Fruit fly (Drosophila melanogaster): ENCODE results near the gene CG15478.

The CG15478 gene

dm6 chrX:7691947-7692739 is 25.6 kb downstream of the CG15478 start (continued):
- peak; percentile 82 for TF ChIP-seq CG8319 (GFP tag; optimal IDR thresholded peaks at IDR 0.05)
- TF ChIP-seq CG4318 (GFP tag; optimal IDR thresholded peaks at IDR 0.05): peak; percentile 76
- TF ChIP-seq Ets96B (tag; optimal IDR thresholded peaks at IDR 0.05): peak; percentile 87
- TF ChIP-seq CG34406 (GFP tag; optimal IDR thresholded peaks at IDR 0.05): peak; percentile 85
- peak; percentile 78 for TF ChIP-seq CG1621 (tag; optimal IDR thresholded peaks at IDR 0.05)
- TF ChIP-seq topi (GFP tag; optimal IDR thresholded peaks at IDR 0.05): peak; percentile 89
- peak; percentile 77 for TF ChIP-seq CG10631 (GFP tag; optimal IDR thresholded peaks at IDR 0.05)
- peak; percentile 87 for TF ChIP-seq Sox102F (GFP tag; optimal IDR thresholded peaks at IDR 0.05)
- TF ChIP-seq Hr39 (GFP tag; optimal IDR thresholded peaks at IDR 0.05): peak; percentile 86
- peak; percentile 84 for TF ChIP-seq CG8632 (GFP tag; optimal IDR thresholded peaks at IDR 0.05)
- peak; percentile 77 for TF ChIP-seq Hr4 (GFP tag; optimal IDR thresholded peaks at IDR 0.05)
- TF ChIP-seq CG3919 (GFP tag; optimal IDR thresholded peaks at IDR 0.05): peak; percentile 81
- TF ChIP-seq CG6276 (GFP tag; optimal IDR thresholded peaks at IDR 0.05): peak; percentile 95
- TF ChIP-seq fd59A (GFP tag; optimal IDR thresholded peaks at IDR 0.05): peak; percentile 61
- peak; percentile 1 for TF ChIP-seq fkh (GFP tag; optimal IDR thresholded peaks at IDR 0.05)
- TF ChIP-seq pdm3 (GFP tag; optimal IDR thresholded peaks at IDR 0.05): peak; percentile 87
- TF ChIP-seq Ets21C (GFP tag; optimal IDR thresholded peaks at IDR 0.05): peak; percentile 79
- peak; percentile 65 for TF ChIP-seq CG7368 (GFP tag; optimal IDR thresholded peaks at IDR 0.05)
- TF ChIP-seq Sox14 (GFP tag; optimal IDR thresholded peaks at IDR 0.05): peak; percentile 77
- peak; percentile 92 for TF ChIP-seq esn (GFP tag; optimal IDR thresholded peaks at IDR 0.05)
- TF ChIP-seq salr (GFP tag; optimal IDR thresholded peaks at IDR 0.05): peak; percentile 62 to 82
- peak; percentile 90 for TF ChIP-seq CG32006 (GFP tag; optimal IDR thresholded peaks at IDR 0.05)
- TF ChIP-seq CG10669 (GFP tag; optimal IDR thresholded peaks at IDR 0.05): peak; percentile 86
- peak; percentile 71 for TF ChIP-seq CG11902 (GFP tag; optimal IDR thresholded peaks at IDR 0.05)
- TF ChIP-seq CG15336 (GFP tag; IDR thresholded peaks at IDR 0.05): peak; percentile 88
- peak; percentile 83 for TF ChIP-seq Lpt (GFP tag; optimal IDR thresholded peaks at IDR 0.05)
- peak; percentile 96 for TF ChIP-seq svp (GFP tag)
- TF ChIP-seq Smox (GFP tag; optimal IDR thresholded peaks at IDR 0.05): peak; percentile 88
- TF ChIP-seq CG6792 (GFP tag; optimal IDR thresholded peaks at IDR 0.05): peak; percentile 90
- TF ChIP-seq dac (GFP tag; optimal IDR thresholded peaks at IDR 0.05): peak; percentile 64
- TF ChIP-seq vri (GFP tag; optimal IDR thresholded peaks at IDR 0.05): peak; percentile 89
- TF ChIP-seq Eip93F (GFP tag; optimal IDR thresholded peaks at IDR 0.05): peak; percentile 58
- TF ChIP-seq OdsH (GFP tag; optimal IDR thresholded peaks at IDR 0.05): peak; percentile 84
- peak; percentile 26; the same call in 1 of the 2 replicates for TF ChIP-seq CG11294 (GFP tag; IDR thresholded peaks at IDR 0.05)
- peak; percentile 90 for TF ChIP-seq CG11762 (GFP tag; optimal IDR thresholded peaks at IDR 0.05; ENCODE audit: insufficient read depth)
- peak; percentile 64 for TF ChIP-seq Gug (GFP tag; IDR thresholded peaks at IDR 0.05)
- peak; percentile 90 for TF ChIP-seq CG16779 (tag; optimal IDR thresholded peaks at IDR 0.05)

DNA sequence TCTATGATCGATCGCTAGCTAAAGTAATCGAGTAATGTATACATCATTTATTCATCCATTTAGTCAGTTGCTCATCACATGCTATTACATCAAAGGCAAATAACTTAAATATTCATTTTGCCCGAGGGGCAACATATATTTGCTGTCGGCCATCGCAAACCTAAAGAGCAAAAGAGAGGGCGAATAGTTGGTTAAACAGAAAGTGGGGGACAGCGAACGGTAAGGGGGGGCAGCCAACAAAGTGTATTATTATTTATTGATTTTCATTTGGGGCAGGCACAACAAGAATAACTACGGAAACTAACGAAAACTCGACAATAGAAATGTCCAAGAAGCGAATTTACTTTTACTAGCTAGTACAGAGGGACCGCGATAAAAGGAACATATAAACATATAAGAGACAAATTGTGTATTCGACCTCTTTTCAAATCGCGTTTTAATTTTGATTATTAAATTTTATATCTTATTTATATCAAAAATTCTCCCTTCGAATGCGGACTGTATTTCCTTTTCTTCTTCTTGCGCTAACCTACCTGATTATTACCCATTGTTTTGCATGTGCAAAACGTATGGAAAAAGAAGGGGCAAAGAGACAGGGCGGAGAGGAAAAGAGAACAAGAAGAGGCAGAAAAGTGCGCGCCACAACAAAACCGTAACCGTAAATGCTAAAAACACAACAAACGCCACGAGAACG is 26.4 kb downstream of the CG15478 start:
- peak; percentile 49 for TF ChIP-seq Eip78C (GFP tag)
- no peak for TF ChIP-seq Hr39 (GFP tag; optimal IDR thresholded peaks at IDR 0.05)
- TF ChIP-seq CG15336 (GFP tag; IDR thresholded peaks at IDR 0.05): peak; percentile 36
- peak; percentile 48 for TF ChIP-seq CG11902 (GFP tag; optimal IDR thresholded peaks at IDR 0.05)
- no peak for TF ChIP-seq lz (GFP tag; optimal IDR thresholded peaks at IDR 0.05)
- no peak for TF ChIP-seq CG3919 (GFP tag; optimal IDR thresholded peaks at IDR 0.05)
- TF ChIP-seq CG6163 (GFP tag; IDR thresholded peaks at IDR 0.05): peak; percentile 62; the same call in 2 of the 3 replicates
- no peak for TF ChIP-seq ss (GFP tag; optimal IDR thresholded peaks at IDR 0.05)
- no peak for TF ChIP-seq CG10631 (GFP tag; optimal IDR thresholded peaks at IDR 0.05)
- no peak for TF ChIP-seq esn (GFP tag; optimal IDR thresholded peaks at IDR 0.05)
- no peak; the same call in 2 of the 3 replicates for TF ChIP-seq CG8119 (GFP tag; IDR thresholded peaks at IDR 0.05)
- no peak for TF ChIP-seq Sox102F (GFP tag; optimal IDR thresholded peaks at IDR 0.05)
- no peak for TF ChIP-seq CG8319 (GFP tag; optimal IDR thresholded peaks at IDR 0.05)
- TF ChIP-seq dsx (GFP tag; optimal IDR thresholded peaks at IDR 0.05; ENCODE audit: poor library complexity, severe bottlenecking): no peak
- no peak; the same call in 1 of the 3 replicates for TF ChIP-seq eg (GFP tag; IDR thresholded peaks at IDR 0.05)
- TF ChIP-seq fd85E (GFP tag; optimal IDR thresholded peaks at IDR 0.05): no peak
- TF ChIP-seq Ets96B (tag; optimal IDR thresholded peaks at IDR 0.05): no peak
- TF ChIP-seq Eip93F (GFP tag; optimal IDR thresholded peaks at IDR 0.05): peak; percentile 12
- peak; percentile 31 for TF ChIP-seq OdsH (GFP tag; optimal IDR thresholded peaks at IDR 0.05)
- TF ChIP-seq CG11762 (GFP tag; optimal IDR thresholded peaks at IDR 0.05; ENCODE audit: insufficient read depth): no peak
- no peak for TF ChIP-seq spab (GFP tag; optimal IDR thresholded peaks at IDR 0.05)
- peak; percentile 4 for TF ChIP-seq CG8632 (GFP tag; optimal IDR thresholded peaks at IDR 0.05)
- TF ChIP-seq CG6854 (GFP tag; optimal IDR thresholded peaks at IDR 0.05): no peak

All from whole organism, prepupa.